Worm (Caenorhabditis elegans) whole organism, L1 larva: ENCODE data around the gene srh-73.

ENCODE experiments used
- C34B4.2 ChIP-seq: sonication (generic microtip); optimal IDR thresholded peaks from 2 replicates; lab custom pipeline; 2017; ENCODE audit warnings: mild to moderate bottlenecking, missing genetic modification characterization, missing compliant biosample characterization
- F16B12.6 ChIP-seq: fragments of 150-350 bp; optimal IDR thresholded peaks from 2 replicates; lab custom pipeline; 2014; ENCODE audit warnings: missing biosample characterization, missing genetic modification characterization
- Y116A8C.19 ChIP-seq: sonication (generic microtip); optimal IDR thresholded peaks from 2 replicates; lab custom pipeline; 2016; ENCODE audit warnings: missing compliant biosample characterization, missing genetic modification characterization, borderline replicate concordance
- ceh-63 ChIP-seq: fragments of 200-800 bp; sonication (Bioruptor generic); optimal IDR thresholded peaks from 2 replicates; lab custom pipeline; 2018; ENCODE audit warnings: mild to moderate bottlenecking, missing genetic modification characterization, missing compliant biosample characterization
- ceh-90 ChIP-seq: sonication (generic microtip); optimal IDR thresholded peaks from 2 replicates; lab custom pipeline; 2016; ENCODE audit warnings: missing genetic modification characterization, missing compliant biosample characterization
- dsc-1 ChIP-seq: sonication (generic microtip); optimal IDR thresholded peaks from 2 replicates; lab custom pipeline; 2016; ENCODE audit warnings: mild to moderate bottlenecking, missing genetic modification characterization, missing compliant biosample characterization
- efl-1 ChIP-seq, 4 experiments: fragments of 150-350 bp; optimal IDR thresholded peaks in 3 of 4; peaks in 1 of 4; 1 replicate in 1 of 4; 2 replicates in 3 of 4; lab custom pipeline; 2014; ENCODE audit warnings: missing biosample characterization in 2 of 4, missing genetic modification characterization in 2 of 4, missing genetic modification reagents in 2 of 4
- ets-5 ChIP-seq: fragments of 200-800 bp; sonication (Bioruptor generic); IDR thresholded peaks from 2 replicates; pipeline ENCODE4 v1.3.6; 2022; ENCODE audit warnings: missing genetic modification characterization, missing compliant biosample characterization
- fkh-4 ChIP-seq: sonication (generic microtip); optimal IDR thresholded peaks from 2 replicates; lab custom pipeline; 2016; ENCODE audit warnings: missing compliant biosample characterization, missing genetic modification characterization, borderline replicate concordance
- fkh-8 ChIP-seq: sonication (generic microtip); optimal IDR thresholded peaks from 2 replicates; lab custom pipeline; 2016; ENCODE audit warnings: mild to moderate bottlenecking, missing genetic modification characterization, missing compliant biosample characterization
- lin-13 ChIP-seq: fragments of 150-350 bp; optimal IDR thresholded peaks from 2 replicates; lab custom pipeline; 2014; ENCODE audit warnings: missing biosample characterization, missing genetic modification reagents, missing genetic modification characterization
- lin-14 ChIP-seq: fragments of 200-800 bp; sonication (Bioruptor generic); optimal IDR thresholded peaks from 2 replicates; lab custom pipeline; 2018; ENCODE audit warnings: mild to moderate bottlenecking, missing genetic modification characterization, moderate library complexity, missing compliant biosample characterization
- lir-3 ChIP-seq: sonication (generic microtip); optimal IDR thresholded peaks from 2 replicates; lab custom pipeline; 2016; ENCODE audit warnings: mild to moderate bottlenecking, missing genetic modification characterization, moderate library complexity, missing compliant biosample characterization; ENCODE audit not compliant: poor library complexity
- mdl-1 ChIP-seq, 2 experiments: fragments of 150-350 bp; optimal IDR thresholded peaks; 2 replicates each; lab custom pipeline; 2014 to 2017; ENCODE audit warnings: missing biosample characterization in 2 of 2, missing genetic modification characterization in 2 of 2, inconsistent platforms in 1 of 2
- mef-2 ChIP-seq: fragments of 150-350 bp; optimal IDR thresholded peaks from 2 replicates; lab custom pipeline; 2014; ENCODE audit warnings: missing biosample characterization, missing genetic modification characterization
- nhr-19 ChIP-seq: fragments of 200-800 bp; sonication (Bioruptor generic); conservative IDR thresholded peaks from 2 replicates; pipeline ENCODE4 v1.3.6; 2022; ENCODE audit warnings: missing genetic modification characterization, missing compliant biosample characterization
- nhr-20 ChIP-seq: sonication (generic microtip); optimal IDR thresholded peaks from 2 replicates; lab custom pipeline; 2016; ENCODE audit warnings: mild to moderate bottlenecking, missing genetic modification characterization, missing compliant biosample characterization
- nhr-237 ChIP-seq: fragments of 150-350 bp; optimal IDR thresholded peaks from 2 replicates; lab custom pipeline; 2014; ENCODE audit warnings: missing biosample characterization, missing genetic modification characterization
- nhr-28 ChIP-seq: fragments of 150-350 bp; optimal IDR thresholded peaks from 2 replicates; lab custom pipeline; 2014; ENCODE audit warnings: missing biosample characterization, missing genetic modification characterization
- nhr-77 ChIP-seq: fragments of 150-350 bp; optimal IDR thresholded peaks from 2 replicates; lab custom pipeline; 2014; ENCODE audit warnings: missing biosample characterization, missing genetic modification characterization
- nhr-90 ChIP-seq: sonication (generic microtip); optimal IDR thresholded peaks from 2 replicates; lab custom pipeline; 2016; ENCODE audit warnings: mild to moderate bottlenecking, missing genetic modification characterization, missing compliant biosample characterization; ENCODE audit not compliant: poor library complexity
- pag-3 ChIP-seq: sonication (generic microtip); optimal IDR thresholded peaks from 2 replicates; lab custom pipeline; 2017; ENCODE audit warnings: missing genetic modification characterization, mild to moderate bottlenecking, missing compliant biosample characterization, antibody characterized with exemption, borderline replicate concordance; ENCODE audit not compliant: insufficient read depth
- pax-3 ChIP-seq: fragments of 200-800 bp; sonication (Bioruptor generic); optimal IDR thresholded peaks from 2 replicates; lab custom pipeline; 2018; ENCODE audit warnings: mild to moderate bottlenecking, missing genetic modification characterization, moderate library complexity, missing compliant biosample characterization
- rnt-1 ChIP-seq: sonication (generic microtip); optimal IDR thresholded peaks from 2 replicates; lab custom pipeline; 2016; ENCODE audit warnings: mild to moderate bottlenecking, missing genetic modification characterization, moderate library complexity, missing compliant biosample characterization
- snpc-4 ChIP-seq: fragments of 150-350 bp; optimal IDR thresholded peaks from 2 replicates; lab custom pipeline; 2014; ENCODE audit warnings: missing biosample characterization, missing genetic modification characterization
- snu-23 ChIP-seq: sonication (generic microtip); optimal IDR thresholded peaks from 2 replicates; lab custom pipeline; 2016; ENCODE audit warnings: missing genetic modification characterization, missing compliant biosample characterization
- tlp-1 ChIP-seq: fragments of 150-350 bp; optimal IDR thresholded peaks from 2 replicates; lab custom pipeline; 2014; ENCODE audit warnings: missing biosample characterization, missing genetic modification characterization
- unc-130 ChIP-seq: fragments of 150-350 bp; optimal IDR thresholded peaks from 2 replicates; lab custom pipeline; 2017; ENCODE audit warnings: missing biosample characterization, missing genetic modification characterization, inconsistent platforms
- unc-30 ChIP-seq: sonication (generic microtip); optimal IDR thresholded peaks from 2 replicates; lab custom pipeline; 2017; ENCODE audit warnings: missing biosample characterization, missing genetic modification characterization
- unc-98 ChIP-seq: fragments of 200-800 bp; sonication (Bioruptor generic); IDR thresholded peaks from 2 replicates; pipeline ENCODE4 v1.3.6; 2022; ENCODE audit warnings: missing genetic modification characterization, missing compliant biosample characterization
- xbp-1 ChIP-seq: sonication (generic microtip); optimal IDR thresholded peaks from 2 replicates; lab custom pipeline; 2016; ENCODE audit warnings: missing genetic modification characterization, missing compliant biosample characterization
- zag-1 ChIP-seq: fragments of 150-350 bp; optimal IDR thresholded peaks from 2 replicates; lab custom pipeline; 2014; ENCODE audit warnings: missing biosample characterization, missing genetic modification characterization
- zip-4 ChIP-seq: fragments of 200-800 bp; sonication (Bioruptor generic); optimal IDR thresholded peaks from 2 replicates; lab custom pipeline; 2018; ENCODE audit warnings: mild to moderate bottlenecking, missing genetic modification characterization, moderate library complexity, missing compliant biosample characterization
- ztf-4 ChIP-seq: fragments of 150-350 bp; optimal IDR thresholded peaks from 2 replicates; lab custom pipeline; 2014; ENCODE audit warnings: missing biosample characterization, missing genetic modification characterization

srh-73 gene

DNA sequence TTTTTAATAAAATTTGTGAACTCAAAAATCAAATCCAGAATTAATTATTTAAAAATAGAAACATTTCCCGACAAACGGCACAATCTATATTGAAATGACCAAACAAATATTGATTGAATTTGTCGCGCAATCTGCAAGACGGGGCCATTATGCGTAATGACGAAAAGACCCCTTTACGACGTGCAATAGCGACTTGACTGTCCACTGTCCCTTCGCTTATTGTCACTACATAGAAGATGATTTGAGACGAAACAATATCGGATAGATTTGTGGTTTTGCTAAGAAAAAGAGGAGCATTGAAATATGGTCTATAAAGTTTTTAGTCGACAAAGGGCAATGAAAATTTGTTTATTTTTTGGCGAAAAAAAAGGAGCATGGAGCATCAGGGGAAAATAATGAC is 39.0 kb downstream of the srh-73 start:
- TF ChIP-seq mef-2 (tag; lab: Kevin White, UChicago) = no peak
- no peak for TF ChIP-seq pag-3 (tag; lab: Kevin White, UChicago)
- no peak for TF ChIP-seq ztf-4 (tag; lab: Kevin White, UChicago)
- TF ChIP-seq F16B12.6 (tag; lab: Kevin White, UChicago) = no peak
- no peak for TF ChIP-seq unc-130 (tag; lab: Kevin White, UChicago)
- TF ChIP-seq zip-4 (GFP tag; lab: Kevin White, UChicago) = no peak
- TF ChIP-seq xbp-1 = no peak
- TF ChIP-seq nhr-28 (tag; lab: Kevin White, UChicago) = no peak
- no peak for TF ChIP-seq rnt-1 (tag; lab: Kevin White, UChicago)
- TF ChIP-seq lin-13 = no peak
- no peak for TF ChIP-seq lin-14 (GFP tag; lab: Kevin White, UChicago)
- no peak for TF ChIP-seq dsc-1 (tag; lab: Kevin White, UChicago)
- TF ChIP-seq ceh-63 = no peak
- no peak for TF ChIP-seq tlp-1 (tag; lab: Kevin White, UChicago)
- TF ChIP-seq nhr-237 = no peak
- TF ChIP-seq pax-3 = no peak
- TF ChIP-seq, all 84 proteins: peak for 0

DNA sequence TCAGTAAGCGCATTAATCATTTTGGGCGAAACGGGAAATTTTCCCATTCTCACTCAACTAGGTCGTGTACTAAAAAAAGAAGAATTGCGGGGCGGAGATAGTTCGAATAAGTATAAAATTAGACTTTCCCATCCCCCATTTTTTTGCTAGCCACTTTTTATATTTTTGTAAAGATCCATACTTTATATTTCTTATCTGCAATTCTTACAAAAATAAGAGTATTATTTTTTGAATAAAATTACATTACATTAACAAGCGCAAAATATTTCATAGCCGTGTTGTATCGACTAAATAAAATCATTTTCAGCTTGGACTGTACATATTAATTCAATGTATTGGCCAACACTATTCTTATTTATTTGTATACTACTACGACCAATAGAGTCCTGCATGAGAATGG is 43.6 kb downstream of the srh-73 start, which contains the start of gene F49C5.11:
Gene F49C5.11, plus strand, starts transcription at position 301 of the 400 bp plus-strand sequence.
- no peak for TF ChIP-seq mdl-1 (tag; optimal IDR thresholded peaks at IDR 0.05; lab: Kevin White, UChicago)
- no peak for TF ChIP-seq nhr-90 (tag; lab: Kevin White, UChicago)
- TF ChIP-seq ceh-63 = no peak
- no peak for TF ChIP-seq nhr-237

DNA sequence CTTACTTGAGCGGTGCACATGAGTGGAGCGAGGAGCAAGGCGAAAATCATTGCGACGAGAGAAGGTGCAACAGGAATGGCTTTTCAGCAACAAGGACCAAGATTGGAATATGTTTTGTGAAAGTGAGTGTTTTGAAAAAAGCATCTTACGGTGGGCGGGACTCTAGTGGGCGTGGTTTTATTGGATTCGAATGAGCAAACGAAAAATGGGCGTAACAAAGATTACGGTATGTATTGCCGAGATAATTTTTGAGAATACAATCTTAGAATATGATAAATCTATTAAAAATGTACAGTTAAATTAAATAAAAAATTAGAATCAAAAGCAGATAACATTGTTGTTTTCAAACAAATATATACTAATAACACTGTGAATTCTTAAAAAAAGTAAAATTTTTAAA is 48.2 kb downstream of the srh-73 start, which contains the start of gene F49C5.12:
Gene F49C5.12, minus strand, starts transcription at position 101 of the 400 bp plus-strand sequence.
- TF ChIP-seq fkh-4 (tag; lab: Kevin White, UChicago) (no peak), nhr-77 (tag; lab: Kevin White, UChicago) (no peak), fkh-8 (no peak), ets-5 (GFP tag; lab: Robert Waterston, UW) (no peak), zag-1 (no peak), nhr-20 (tag; lab: Kevin White, UChicago) (no peak), ceh-90 (no peak), snpc-4 (no peak), unc-30 (tag; lab: Kevin White, UChicago) (no peak), lir-3 (no peak), efl-1 (optimal IDR thresholded peaks at IDR 0.05; lab: Kevin White, UChicago) (no peak), efl-1 (GFP tag; optimal IDR thresholded peaks at IDR 0.05 in 1 of 2; lab: Kevin White, UChicago) (no peak), nhr-19 (no peak), dsc-1 (tag; lab: Kevin White, UChicago) (no peak), Y116A8C.19 (tag; lab: Kevin White, UChicago) (no peak), mdl-1 (tag; optimal IDR thresholded peaks at IDR 0.05; lab: Kevin White, UChicago) (no peak), C34B4.2 (tag; lab: Kevin White, UChicago) (no peak), snu-23 (GFP tag; lab: Kevin White, UChicago) (no peak), unc-98 (GFP tag; lab: Robert Waterston, UW) (no peak)
- TF ChIP-seq, all 84 proteins: peak for 0
